ENCODE assay signal across 1 fruit fly cellular context in genomic region chrX:9871632-9872031, dm6.
TF ChIP-seq lines count a peak whose summit lies in the region.

CG45061 (minus strand) TSS chrX:9871702.

TF ChIP-seq in whole organism, embryonic, 481 proteins besides CTCF, POLR2A, EP300 and RAD21 (continued from another document):
- no peak for TF ChIP-seq oc (tag; optimal IDR thresholded peaks at IDR 0.05; lab: Kevin White, UChicago)
- no peak for TF ChIP-seq CG12659 (GFP tag; optimal IDR thresholded peaks at IDR 0.05; lab: Kevin White, UChicago)
- no peak for TF ChIP-seq CG6854 (GFP tag; optimal IDR thresholded peaks at IDR 0.05; lab: Kevin White, UChicago)
- TF ChIP-seq lbe (GFP tag; optimal IDR thresholded peaks at IDR 0.05; lab: Kevin White, UChicago) = no peak
- no peak for TF ChIP-seq Hsf (GFP tag; optimal IDR thresholded peaks at IDR 0.05; lab: Kevin White, UChicago)
- no peak for TF ChIP-seq danr (GFP tag; IDR thresholded peaks at IDR 0.05; lab: Robert Waterston, UW)
- no peak for TF ChIP-seq maf-S (GFP tag; optimal IDR thresholded peaks at IDR 0.05; lab: Kevin White, UChicago)
- TF ChIP-seq Sry-δ (GFP tag; optimal IDR thresholded peaks at IDR 0.05; lab: Kevin White, UChicago) = no peak
- no peak for TF ChIP-seq Abd-B (GFP tag; optimal IDR thresholded peaks at IDR 0.05; lab: Kevin White, UChicago)
- no peak for TF ChIP-seq CG8089 (GFP tag; optimal IDR thresholded peaks at IDR 0.05; lab: Kevin White, UChicago)
- TF ChIP-seq croc (GFP tag; conservative IDR thresholded peaks at IDR 0.05; lab: Robert Waterston, UW) = no peak
- no peak for TF ChIP-seq CG11398 (GFP tag; optimal IDR thresholded peaks at IDR 0.05; lab: Kevin White, UChicago)
- TF ChIP-seq shn (GFP tag; optimal IDR thresholded peaks at IDR 0.05; lab: Kevin White, UChicago) = no peak
- no peak for TF ChIP-seq CG17361 (GFP tag; IDR thresholded peaks at IDR 0.05; lab: Robert Waterston, UW)
- no peak for TF ChIP-seq dpn (GFP tag; optimal IDR thresholded peaks at IDR 0.05; lab: Kevin White, UChicago)
- no peak for TF ChIP-seq D19B (GFP tag; optimal IDR thresholded peaks at IDR 0.05; lab: Kevin White, UChicago)
- TF ChIP-seq sqz (GFP tag; optimal IDR thresholded peaks at IDR 0.05; lab: Kevin White, UChicago) = no peak
- no peak for TF ChIP-seq CG18764 (GFP tag; optimal IDR thresholded peaks at IDR 0.05; lab: Kevin White, UChicago)
- no peak for TF ChIP-seq H15 (GFP tag; IDR thresholded peaks at IDR 0.05; lab: Robert Waterston, UW)
- no peak for TF ChIP-seq CG12155 (GFP tag; optimal IDR thresholded peaks at IDR 0.05; lab: Kevin White, UChicago)
- no peak for TF ChIP-seq CG8944 (GFP tag; optimal IDR thresholded peaks at IDR 0.05; lab: Kevin White, UChicago)
- TF ChIP-seq dmrt99B (tag; optimal IDR thresholded peaks at IDR 0.05; lab: Kevin White, UChicago) = no peak
- no peak for TF ChIP-seq CG5953 (GFP tag; IDR thresholded peaks at IDR 0.05; lab: Robert Waterston, UW)
- TF ChIP-seq ind (GFP tag; optimal IDR thresholded peaks at IDR 0.05; lab: Kevin White, UChicago) = no peak
- TF ChIP-seq zfh1 (GFP tag; IDR thresholded peaks at IDR 0.05; lab: Robert Waterston, UW) = no peak
- TF ChIP-seq schlank (tag; optimal IDR thresholded peaks at IDR 0.05; lab: Kevin White, UChicago) = no peak
- no peak for TF ChIP-seq onecut (GFP tag; IDR thresholded peaks at IDR 0.05; lab: Robert Waterston, UW)
- TF ChIP-seq Fer3 (tag; optimal IDR thresholded peaks at IDR 0.05; lab: Kevin White, UChicago) = no peak
- no peak for TF ChIP-seq lmd (GFP tag; IDR thresholded peaks at IDR 0.05; lab: Robert Waterston, UW)
- no peak for TF ChIP-seq CG12942 (GFP tag; optimal IDR thresholded peaks at IDR 0.05; lab: Kevin White, UChicago)
- peak; percentile 60 for TF ChIP-seq CG18599 (GFP tag; optimal IDR thresholded peaks at IDR 0.05; lab: Kevin White, UChicago)
- TF ChIP-seq gt (GFP tag; IDR thresholded peaks at IDR 0.05; lab: Robert Waterston, UW) = no peak
- no peak for TF ChIP-seq CG4820 (GFP tag; optimal IDR thresholded peaks at IDR 0.05; lab: Kevin White, UChicago)
- TF ChIP-seq nom (GFP tag; optimal IDR thresholded peaks at IDR 0.05; lab: Kevin White, UChicago) = no peak
- no peak for TF ChIP-seq BtbVII (GFP tag; optimal IDR thresholded peaks at IDR 0.05; lab: Kevin White, UChicago)
- TF ChIP-seq pros (GFP tag; optimal IDR thresholded peaks at IDR 0.05; lab: Kevin White, UChicago) = no peak
- TF ChIP-seq tup (GFP tag; optimal IDR thresholded peaks at IDR 0.05; lab: Kevin White, UChicago) = no peak
- TF ChIP-seq CG17359 (tag; optimal IDR thresholded peaks at IDR 0.05; lab: Kevin White, UChicago) = no peak
- no peak for TF ChIP-seq Gsc (GFP tag; IDR thresholded peaks at IDR 0.05; lab: Robert Waterston, UW)
- TF ChIP-seq PHDP (tag; optimal IDR thresholded peaks at IDR 0.05; lab: Kevin White, UChicago) = no peak
- no peak for TF ChIP-seq Fer2 (tag; optimal IDR thresholded peaks at IDR 0.05; lab: Kevin White, UChicago)
- no peak for TF ChIP-seq CG16863 (GFP tag; optimal IDR thresholded peaks at IDR 0.05; lab: Kevin White, UChicago)
- no peak for TF ChIP-seq Side (GFP tag; optimal IDR thresholded peaks at IDR 0.05; lab: Kevin White, UChicago)
- TF ChIP-seq ab (GFP tag; optimal IDR thresholded peaks at IDR 0.05; lab: Kevin White, UChicago) = no peak
- TF ChIP-seq CHES-1-like (GFP tag; optimal IDR thresholded peaks at IDR 0.05; lab: Kevin White, UChicago) = no peak
- TF ChIP-seq pum (GFP tag; optimal IDR thresholded peaks at IDR 0.05; lab: Kevin White, UChicago) = no peak
- no peak for TF ChIP-seq Hr39 (optimal IDR thresholded peaks at IDR 0.05; lab: Kevin White, UChicago)
- TF ChIP-seq CG7987 (GFP tag; optimal IDR thresholded peaks at IDR 0.05; lab: Kevin White, UChicago) = no peak
- no peak for TF ChIP-seq HmgD (GFP tag; optimal IDR thresholded peaks at IDR 0.05; lab: Kevin White, UChicago)
- no peak for TF ChIP-seq CG11560 (tag; IDR thresholded peaks at IDR 0.05; lab: Robert Waterston, UW)
- peak; percentile 35 for TF ChIP-seq CG2120 (GFP tag; optimal IDR thresholded peaks at IDR 0.05; lab: Kevin White, UChicago)
- TF ChIP-seq corto (GFP tag; optimal IDR thresholded peaks at IDR 0.05; lab: Kevin White, UChicago) = no peak
- no peak for TF ChIP-seq org-1 (GFP tag; optimal IDR thresholded peaks at IDR 0.05; lab: Kevin White, UChicago)
- TF ChIP-seq trh (GFP tag; optimal IDR thresholded peaks at IDR 0.05; lab: Kevin White, UChicago) = no peak
- TF ChIP-seq GATAe (GFP tag; conservative IDR thresholded peaks at IDR 0.05; lab: Robert Waterston, UW) = peak; percentile 85
- peak; percentile 42 for TF ChIP-seq Hmr (GFP tag; optimal IDR thresholded peaks at IDR 0.05; lab: Kevin White, UChicago)
- TF ChIP-seq Neu2 (GFP tag; optimal IDR thresholded peaks at IDR 0.05; lab: Kevin White, UChicago; ENCODE audit: borderline replicate concordance) = no peak
- TF ChIP-seq toy (GFP tag; IDR thresholded peaks at IDR 0.05; lab: Robert Waterston, UW) = no peak
- TF ChIP-seq tx (GFP tag; optimal IDR thresholded peaks at IDR 0.05; lab: Kevin White, UChicago) = no peak
- TF ChIP-seq CG9817 (tag; optimal IDR thresholded peaks at IDR 0.05; lab: Kevin White, UChicago) = no peak
- no peak for TF ChIP-seq Ets97D (GFP tag; optimal IDR thresholded peaks at IDR 0.05; lab: Kevin White, UChicago)
- TF ChIP-seq Blimp-1 (GFP tag; optimal IDR thresholded peaks at IDR 0.05; lab: Kevin White, UChicago) = no peak
- no peak for TF ChIP-seq CG15696 (tag; optimal IDR thresholded peaks at IDR 0.05; lab: Kevin White, UChicago)
- no peak for TF ChIP-seq E2f2 (GFP tag; IDR thresholded peaks at IDR 0.05; lab: Robert Waterston, UW)
- no peak for TF ChIP-seq Myb (GFP tag; optimal IDR thresholded peaks at IDR 0.05; lab: Kevin White, UChicago)
- TF ChIP-seq jing (GFP tag; optimal IDR thresholded peaks at IDR 0.05; lab: Kevin White, UChicago) = no peak
- no peak for TF ChIP-seq eve (GFP tag; optimal IDR thresholded peaks at IDR 0.05; lab: Kevin White, UChicago)
- no peak for TF ChIP-seq CG6175 (GFP tag; IDR thresholded peaks at IDR 0.05; lab: Robert Waterston, UW)
- no peak for TF ChIP-seq jumu (GFP tag; optimal IDR thresholded peaks at IDR 0.05; lab: Kevin White, UChicago)
- no peak for TF ChIP-seq CG10979 (tag; optimal IDR thresholded peaks at IDR 0.05; lab: Kevin White, UChicago)
- no peak for TF ChIP-seq CG12071 (GFP tag; optimal IDR thresholded peaks at IDR 0.05; lab: Kevin White, UChicago)
- no peak for TF ChIP-seq yki (optimal IDR thresholded peaks at IDR 0.05; lab: Kevin White, UChicago)
- TF ChIP-seq zen (tag; optimal IDR thresholded peaks at IDR 0.05; lab: Kevin White, UChicago) = no peak
- no peak for TF ChIP-seq CG34224 (GFP tag; IDR thresholded peaks at IDR 0.05; lab: Robert Waterston, UW; ENCODE audit: partially characterized antibody)
- 0 out of 2 replicates have a peak, but pooled peaks have one; percentile 8 for TF ChIP-seq Nf-YA (GFP tag; IDR thresholded peaks at IDR 0.05; lab: Robert Waterston, UW)
- TF ChIP-seq sc (optimal IDR thresholded peaks at IDR 0.05; lab: Kevin White, UChicago) = no peak
- TF ChIP-seq sc (GFP tag; optimal IDR thresholded peaks at IDR 0.05; lab: Kevin White, UChicago) = no peak
- TF ChIP-seq CkIIα-i1 (GFP tag; IDR thresholded peaks at IDR 0.05; lab: Robert Waterston, UW) = no peak
- peak; percentile 12 for TF ChIP-seq Hey (tag; optimal IDR thresholded peaks at IDR 0.05; lab: Kevin White, UChicago)
- no peak for TF ChIP-seq CG10959 (GFP tag; IDR thresholded peaks at IDR 0.05; lab: Robert Waterston, UW)
- no peak for TF ChIP-seq phol (tag; optimal IDR thresholded peaks at IDR 0.05; lab: Kevin White, UChicago)
- no peak for TF ChIP-seq Xrp1 (GFP tag; IDR thresholded peaks at IDR 0.05; lab: Robert Waterston, UW)
- no peak for TF ChIP-seq CG13296 (GFP tag; optimal IDR thresholded peaks at IDR 0.05; lab: Kevin White, UChicago)
- no peak for TF ChIP-seq Jarid2 (GFP tag; optimal IDR thresholded peaks at IDR 0.05; lab: Kevin White, UChicago)
TF ChIP-seq in whole organism, embryonic: peak in this region for 36.
